Worm (Caenorhabditis elegans) whole organism, late embryonic: Measurements from ENCODE around the gene fipr-16.

Source experiments
- C08G9.2 ChIP-seq: sonication (generic microtip); optimal IDR thresholded peaks from 2 replicates; lab custom pipeline; 2016; ENCODE audit warnings: mild to moderate bottlenecking, missing genetic modification characterization, moderate library complexity, missing compliant biosample characterization
- C38D4.7 ChIP-seq: fragments of 200-800 bp; sonication (Bioruptor generic); optimal IDR thresholded peaks from 2 replicates; lab custom pipeline; 2018; ENCODE audit warnings: mild to moderate bottlenecking, missing genetic modification characterization, moderate library complexity, missing compliant biosample characterization
- K02D7.2 ChIP-seq: sonication (generic microtip); optimal IDR thresholded peaks from 2 replicates; lab custom pipeline; 2017; ENCODE audit warnings: mild to moderate bottlenecking, missing genetic modification characterization, missing compliant biosample characterization
- T23F11.4 ChIP-seq: fragments of 200-800 bp; sonication (Bioruptor generic); optimal IDR thresholded peaks from 2 replicates; lab custom pipeline; 2018; ENCODE audit warnings: mild to moderate bottlenecking, missing genetic modification characterization, missing compliant biosample characterization
- Y22D7AL.16 ChIP-seq: sonication (generic microtip); optimal IDR thresholded peaks from 2 replicates; lab custom pipeline; 2016; ENCODE audit warnings: missing genetic modification characterization, missing compliant biosample characterization
- ahr-1 ChIP-seq: sonication (generic microtip); optimal IDR thresholded peaks from 2 replicates; lab custom pipeline; 2016; ENCODE audit warnings: missing genetic modification characterization, missing compliant biosample characterization
- ama-1 ChIP-seq: fragments of 150-350 bp; optimal IDR thresholded peaks from 2 replicates; lab custom pipeline; 2014
- ceh-14 ChIP-seq: sonication (generic microtip); optimal IDR thresholded peaks from 2 replicates; lab custom pipeline; 2016; ENCODE audit warnings: missing genotype, missing genetic modification characterization, missing compliant biosample characterization
- ceh-19 ChIP-seq: fragments of 200-800 bp; sonication (Bioruptor generic); optimal IDR thresholded peaks from 2 replicates; lab custom pipeline; 2018; ENCODE audit warnings: mild to moderate bottlenecking, missing genetic modification characterization, missing compliant biosample characterization
- ceh-24 ChIP-seq: sonication (generic microtip); optimal IDR thresholded peaks from 2 replicates; lab custom pipeline; 2016; ENCODE audit warnings: mild to moderate bottlenecking, missing genetic modification characterization, missing compliant biosample characterization
- ceh-30 ChIP-seq: fragments of 150-350 bp; optimal IDR thresholded peaks from 2 replicates; lab custom pipeline; 2014; ENCODE audit warnings: missing biosample characterization, missing genetic modification characterization
- ceh-34 ChIP-seq: sonication (generic microtip); optimal IDR thresholded peaks from 2 replicates; lab custom pipeline; 2016; ENCODE audit warnings: mild to moderate bottlenecking, missing genetic modification characterization, missing compliant biosample characterization
- ceh-48 ChIP-seq: sonication (generic microtip); optimal IDR thresholded peaks from 2 replicates; lab custom pipeline; 2016; ENCODE audit warnings: missing genetic modification characterization, inconsistent platforms, missing compliant biosample characterization
- ceh-6 ChIP-seq: fragments of 200-800 bp; sonication (Bioruptor generic); optimal IDR thresholded peaks from 2 replicates; lab custom pipeline; 2018; ENCODE audit warnings: mild to moderate bottlenecking, missing genetic modification characterization, missing compliant biosample characterization
- che-1 ChIP-seq: sonication (generic microtip); optimal IDR thresholded peaks from 2 replicates; lab custom pipeline; 2016; ENCODE audit warnings: mild to moderate bottlenecking, missing genetic modification characterization, missing compliant biosample characterization
- dmd-4 ChIP-seq: sonication (generic microtip); optimal IDR thresholded peaks from 2 replicates; lab custom pipeline; 2016; ENCODE audit warnings: borderline replicate concordance, missing genetic modification characterization, missing compliant biosample characterization
- dve-1 ChIP-seq: sonication (generic microtip); optimal IDR thresholded peaks from 2 replicates; lab custom pipeline; 2017; ENCODE audit warnings: antibody characterized with exemption, mild to moderate bottlenecking, missing genetic modification characterization, missing compliant biosample characterization
- elt-2 ChIP-seq: sonication (generic microtip); optimal IDR thresholded peaks from 2 replicates; lab custom pipeline; 2016; ENCODE audit warnings: missing genetic modification reagents, missing genetic modification characterization, missing compliant biosample characterization
- fax-1 ChIP-seq: sonication (generic microtip); optimal IDR thresholded peaks from 2 replicates; lab custom pipeline; 2016; ENCODE audit warnings: missing genotype, missing genetic modification characterization, missing compliant biosample characterization
- fkh-10 ChIP-seq: fragments of 150-350 bp; optimal IDR thresholded peaks from 2 replicates; lab custom pipeline; 2014; ENCODE audit warnings: missing biosample characterization, missing genetic modification reagents, missing genetic modification characterization
- fkh-6 ChIP-seq: sonication (generic microtip); optimal IDR thresholded peaks from 2 replicates; lab custom pipeline; 2016; ENCODE audit warnings: missing genetic modification characterization, missing compliant biosample characterization
- hlh-13 ChIP-seq: fragments of 200-800 bp; sonication (Bioruptor generic); optimal IDR thresholded peaks from 2 replicates; lab custom pipeline; 2018; ENCODE audit warnings: mild to moderate bottlenecking, missing genetic modification characterization, missing compliant biosample characterization
- hlh-15 ChIP-seq: sonication (generic microtip); optimal IDR thresholded peaks from 2 replicates; lab custom pipeline; 2016; ENCODE audit warnings: missing genetic modification characterization, missing compliant biosample characterization
- madf-2 ChIP-seq: sonication (generic microtip); optimal IDR thresholded peaks from 2 replicates; lab custom pipeline; 2017; ENCODE audit warnings: missing genetic modification characterization, missing compliant biosample characterization
- mec-3 ChIP-seq: sonication (generic microtip); optimal IDR thresholded peaks from 2 replicates; lab custom pipeline; 2016; ENCODE audit warnings: borderline replicate concordance, missing genetic modification characterization, missing compliant biosample characterization
- nhr-11 ChIP-seq: fragments of 150-350 bp; optimal IDR thresholded peaks from 2 replicates; lab custom pipeline; 2014; ENCODE audit warnings: missing biosample characterization, missing genetic modification characterization
- nhr-232 ChIP-seq: sonication (generic microtip); optimal IDR thresholded peaks from 2 replicates; lab custom pipeline; 2016; ENCODE audit warnings: missing genetic modification characterization, missing compliant biosample characterization
- npax-4 ChIP-seq: sonication (generic microtip); optimal IDR thresholded peaks from 2 replicates; lab custom pipeline; 2016; ENCODE audit warnings: missing genetic modification characterization, missing compliant biosample characterization
- odd-2 ChIP-seq: sonication (generic microtip); optimal IDR thresholded peaks from 2 replicates; lab custom pipeline; 2017; ENCODE audit warnings: antibody characterized with exemption, mild to moderate bottlenecking, missing genetic modification characterization, missing compliant biosample characterization
- pag-3 ChIP-seq: sonication (generic microtip); optimal IDR thresholded peaks from 2 replicates; lab custom pipeline; 2016; ENCODE audit warnings: missing compliant biosample characterization, missing genetic modification characterization, borderline replicate concordance
- pat-9 ChIP-seq: fragments of 200-800 bp; sonication (Bioruptor generic); optimal IDR thresholded peaks from 2 replicates; lab custom pipeline; 2018; ENCODE audit warnings: mild to moderate bottlenecking, missing genetic modification characterization, moderate library complexity, missing compliant biosample characterization
- pha-2 ChIP-seq: sonication (generic microtip); optimal IDR thresholded peaks from 2 replicates; lab custom pipeline; 2017; ENCODE audit warnings: mild to moderate bottlenecking, missing genetic modification characterization, missing compliant biosample characterization
- pha-4 ChIP-seq: fragments of 150-350 bp; optimal IDR thresholded peaks from 2 replicates; lab custom pipeline; 2018; ENCODE audit warnings: missing biosample characterization, missing genetic modification reagents, missing genetic modification characterization
- pqm-1 ChIP-seq: sonication (generic microtip); optimal IDR thresholded peaks from 2 replicates; lab custom pipeline; 2016; ENCODE audit warnings: missing genetic modification characterization, missing compliant biosample characterization
- ref-2 ChIP-seq: sonication (generic microtip); optimal IDR thresholded peaks from 2 replicates; lab custom pipeline; 2016; ENCODE audit warnings: missing genetic modification characterization, missing compliant biosample characterization
- sox-2 ChIP-seq: fragments of 200-800 bp; sonication (Bioruptor generic); IDR thresholded peaks from 2 replicates; pipeline ENCODE4 v1.3.6; 2022; ENCODE audit warnings: missing genetic modification reagents, missing genetic modification characterization, missing compliant biosample characterization
- syd-9 ChIP-seq: sonication (generic microtip); optimal IDR thresholded peaks from 2 replicates; lab custom pipeline; 2016; ENCODE audit warnings: mild to moderate bottlenecking, missing genetic modification characterization, moderate library complexity, missing compliant biosample characterization
- tbx-2 ChIP-seq: sonication (generic microtip); optimal IDR thresholded peaks from 2 replicates; lab custom pipeline; 2016; ENCODE audit warnings: missing genetic modification characterization, missing compliant biosample characterization
- tbx-7 ChIP-seq: sonication (generic microtip); optimal IDR thresholded peaks from 2 replicates; lab custom pipeline; 2016; ENCODE audit warnings: missing genotype, missing genetic modification characterization, missing compliant biosample characterization
- ttx-3 ChIP-seq: sonication (generic microtip); optimal IDR thresholded peaks from 2 replicates; lab custom pipeline; 2016; ENCODE audit warnings: missing genetic modification reagents, missing genetic modification characterization, missing compliant biosample characterization
- unc-3 ChIP-seq, 2 experiments: fragments of 200-800 bp in 1 of 2; sonication (Bioruptor generic) in 1 of 2; sonication (generic microtip) in 1 of 2; conservative IDR thresholded peaks in 1 of 2; optimal IDR thresholded peaks in 1 of 2; 2 replicates each; pipeline versions ENCODE4 v1.3.6 to Lab custom; 2016 to 2022; ENCODE audit warnings: missing compliant biosample characterization in 2 of 2, missing genetic modification characterization in 2 of 2, missing genetic modification reagents in 1 of 2
- zip-5 ChIP-seq: sonication (generic microtip); optimal IDR thresholded peaks from 2 replicates; lab custom pipeline; 2016; ENCODE audit warnings: missing genetic modification characterization, missing compliant biosample characterization
- ztf-16 ChIP-seq: sonication (generic microtip); optimal IDR thresholded peaks from 2 replicates; lab custom pipeline; 2017; ENCODE audit warnings: missing genetic modification characterization, missing compliant biosample characterization

Gene fipr-16

ce11 chrIII:8609683-8610082 is 18.9 kb upstream of the fipr-16 start, which contains the start of gene C06E1.9:
TSS of gene C06E1.9 (minus strand) at chrIII:8609783.
- TF ChIP-seq ceh-14 (tag; lab: Kevin White, UChicago) (no peak), unc-3 (GFP tag; conservative IDR thresholded peaks at IDR 0.05; lab: Robert Waterston, UW) (no peak), unc-3 (tag; optimal IDR thresholded peaks at IDR 0.05; lab: Kevin White, UChicago) (no peak), sox-2 (GFP tag; lab: Robert Waterston, UW) (no peak), C38D4.7 (GFP tag; lab: Kevin White, UChicago) (no peak), dmd-4 (tag; lab: Kevin White, UChicago) (no peak), pqm-1 (tag; lab: Kevin White, UChicago) (no peak), Y22D7AL.16 (no peak), pha-2 (tag; lab: Kevin White, UChicago) (no peak)
- TF ChIP-seq, all 69 proteins: peak for 0

DNA sequence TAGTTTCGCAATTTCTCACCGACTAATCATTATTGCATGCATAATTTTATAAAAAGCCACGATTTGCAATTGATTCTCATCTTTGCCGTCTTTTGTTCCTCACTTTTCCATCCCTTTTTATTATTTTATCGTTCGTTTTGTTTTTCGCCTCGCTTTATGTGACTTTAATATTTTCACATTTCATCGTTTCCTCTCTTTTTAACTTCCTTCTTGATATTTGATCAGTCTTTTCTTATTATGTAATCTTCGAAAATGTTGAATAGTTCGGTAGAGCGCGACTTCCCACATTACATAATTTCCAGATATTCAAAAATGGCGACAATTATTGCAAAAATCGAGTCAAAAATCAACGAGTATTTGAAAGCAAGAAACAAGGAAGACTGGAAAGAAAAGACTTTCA is 14.8 kb upstream of the fipr-16 start, which contains the start of gene C06E1.1:
TSS of gene C06E1.1 (plus strand) at position 301 of the 400 bp plus-strand sequence.
- TF ChIP-seq syd-9 (no peak), mec-3 (tag; lab: Kevin White, UChicago) (no peak), zip-5 (tag; lab: Kevin White, UChicago) (no peak), ztf-16 (tag; lab: Kevin White, UChicago) (no peak), ceh-34 (tag; lab: Kevin White, UChicago) (no peak), K02D7.2 (tag; lab: Kevin White, UChicago) (no peak), fkh-10 (GFP tag; lab: Kevin White, UChicago) (no peak), odd-2 (tag; lab: Kevin White, UChicago) (no peak)
- TF ChIP-seq, all 69 proteins: peak for 0

DNA sequence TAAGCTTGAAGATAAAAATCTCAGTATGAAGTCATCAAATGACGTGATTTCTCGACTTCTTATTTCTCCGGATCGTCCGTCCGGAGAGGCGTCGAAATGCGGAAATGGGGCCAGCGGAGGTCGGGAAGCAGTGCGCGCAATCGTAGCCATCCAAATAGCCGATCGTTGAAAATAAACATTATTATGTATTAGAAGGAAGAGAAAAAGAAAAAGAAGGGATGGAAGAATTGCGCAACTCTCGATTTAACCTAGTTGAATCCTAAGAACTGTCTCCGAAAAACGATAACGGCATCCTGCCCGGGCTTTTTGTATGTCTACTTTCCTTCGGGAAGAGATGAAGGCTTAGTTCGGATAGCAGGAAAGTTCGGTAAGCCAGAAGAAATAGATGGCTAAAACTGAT is 11.4 kb upstream of the fipr-16 start:
- TF ChIP-seq ama-1 (lab: Kevin White, UChicago) (no peak), nhr-11 (tag; lab: Kevin White, UChicago) (no peak), mec-3 (tag; lab: Kevin White, UChicago) (no peak), nhr-232 (tag; lab: Kevin White, UChicago) (no peak), ceh-24 (tag; lab: Kevin White, UChicago) (no peak), elt-2 (no peak), che-1 (no peak), K02D7.2 (tag; lab: Kevin White, UChicago) (no peak), ceh-48 (no peak), tbx-7 (tag; lab: Kevin White, UChicago) (no peak), odd-2 (tag; lab: Kevin White, UChicago) (no peak), fkh-6 (tag; lab: Kevin White, UChicago) (no peak), hlh-15 (tag; lab: Kevin White, UChicago) (no peak), ceh-30 (no peak), fkh-10 (GFP tag; lab: Kevin White, UChicago) (no peak), npax-4 (tag; lab: Kevin White, UChicago) (no peak), fax-1 (no peak)

DNA sequence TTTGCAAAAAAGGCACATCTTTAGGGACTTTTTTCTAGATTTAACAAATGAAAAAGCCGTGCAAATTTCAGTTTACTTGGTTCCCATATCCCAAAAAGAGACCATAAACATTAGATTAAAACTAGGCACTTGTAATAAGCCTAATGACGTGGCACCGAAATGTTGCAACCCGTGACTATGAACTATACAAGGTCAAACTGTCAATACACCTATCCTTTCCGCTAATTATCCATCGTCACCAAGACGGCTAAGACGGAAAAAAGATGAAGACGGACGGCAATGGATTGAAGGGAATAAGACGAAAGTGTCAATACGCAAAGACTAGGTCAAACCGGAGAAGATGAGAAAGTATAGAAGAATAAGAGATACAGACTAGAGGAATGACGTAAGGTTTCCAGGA is 8.2 kb upstream of the fipr-16 start:
- TF ChIP-seq pat-9 (tag; lab: Kevin White, UChicago), result no peak
- TF ChIP-seq zip-5 (tag; lab: Kevin White, UChicago), result no peak
- TF ChIP-seq pha-4 (tag; lab: Kevin White, UChicago), result no peak
- no peak for TF ChIP-seq elt-2
- no peak for TF ChIP-seq hlh-13

DNA sequence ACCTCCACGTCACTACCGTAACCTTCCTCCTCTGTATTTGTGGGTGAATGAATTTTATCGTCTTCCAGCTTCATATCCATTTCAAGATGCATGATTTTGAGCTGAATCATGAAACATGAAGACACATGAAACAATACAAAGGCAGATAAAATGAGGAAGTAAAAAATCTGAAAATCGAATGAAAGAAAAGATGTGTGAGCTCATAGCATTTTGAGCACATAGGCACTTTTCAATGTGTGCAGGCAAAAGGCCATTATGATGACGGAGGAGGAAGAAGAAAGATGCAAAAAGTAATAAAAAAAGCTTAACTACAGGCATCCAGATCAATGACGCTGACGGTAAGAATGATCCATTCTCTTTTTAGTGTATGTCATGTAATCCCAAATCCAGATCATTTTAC is 7.0 kb upstream of the fipr-16 start, which contains the start of gene ztf-30:
TSS of gene ztf-30 (minus strand) at position 101 of the 400 bp plus-strand sequence.
- TF ChIP-seq elt-2 (no peak), unc-3 (GFP tag; conservative IDR thresholded peaks at IDR 0.05; lab: Robert Waterston, UW) (no peak), unc-3 (tag; optimal IDR thresholded peaks at IDR 0.05; lab: Kevin White, UChicago) (no peak), odd-2 (tag; lab: Kevin White, UChicago) (no peak), C08G9.2 (tag; lab: Kevin White, UChicago) (no peak), T23F11.4 (GFP tag; lab: Kevin White, UChicago) (no peak), ceh-14 (tag; lab: Kevin White, UChicago) (no peak), ref-2 (no peak), ceh-6 (no peak), ama-1 (lab: Kevin White, UChicago) (no peak), ttx-3 (no peak), pag-3 (tag; lab: Kevin White, UChicago) (no peak), ceh-19 (GFP tag; lab: Kevin White, UChicago) (no peak), dve-1 (tag; lab: Kevin White, UChicago) (no peak), K02D7.2 (tag; lab: Kevin White, UChicago) (no peak), madf-2 (tag; lab: Kevin White, UChicago) (no peak), tbx-2 (tag; lab: Kevin White, UChicago) (no peak), ahr-1 (tag; lab: Kevin White, UChicago) (no peak), che-1 (no peak)
